Fruit fly (Drosophila melanogaster) whole organism, pupa: ENCODE measurements around the gene CG1677.

ENCODE experiments used
- CG10348 ChIP-seq: fragments of 200-800 bp; sonication (Bioruptor generic); IDR thresholded peaks from 2 replicates; pipeline ENCODE4 v1.3.6; 2022; ENCODE audit warnings: missing biosample characterization, missing genetic modification characterization
- CG13204 ChIP-seq: fragments of 200-800 bp; sonication (Bioruptor generic); optimal IDR thresholded peaks from 2 replicates; lab custom pipeline; 2018; ENCODE audit warnings: missing biosample characterization, mild to moderate bottlenecking, missing genetic modification characterization, moderate library complexity
- CG15710 ChIP-seq: fragments of 200-800 bp; sonication (Bioruptor generic); optimal IDR thresholded peaks from 2 replicates; lab custom pipeline; 2018; ENCODE audit warnings: missing biosample characterization, mild to moderate bottlenecking, missing genetic modification characterization, moderate library complexity
- CG4496 ChIP-seq: fragments of 200-800 bp; sonication (Bioruptor generic); IDR thresholded peaks from 3 replicates; pipeline ENCODE4 v1.3.6; 2022; ENCODE audit warnings: missing biosample characterization, missing genetic modification characterization
- CG8301 ChIP-seq: fragments of 200-800 bp; sonication (Bioruptor generic); optimal IDR thresholded peaks from 2 replicates; lab custom pipeline; 2018; ENCODE audit warnings: missing biosample characterization, mild to moderate bottlenecking, missing genetic modification characterization
- CG9948 ChIP-seq: fragments of 200-800 bp; sonication (Bioruptor generic); optimal IDR thresholded peaks from 2 replicates; lab custom pipeline; 2018; ENCODE audit warnings: missing biosample characterization, mild to moderate bottlenecking, missing genetic modification characterization, moderate library complexity
- D1 ChIP-seq: fragments of 200-800 bp; sonication (Bioruptor generic); optimal IDR thresholded peaks from 2 replicates; lab custom pipeline; 2018; ENCODE audit warnings: missing biosample characterization, mild to moderate bottlenecking, missing genetic modification characterization, moderate library complexity
- Snoo ChIP-seq: fragments of 200-800 bp; sonication (Bioruptor generic); optimal IDR thresholded peaks from 3 replicates; lab custom pipeline; 2017; ENCODE audit warnings: missing biosample characterization, mild to moderate bottlenecking, missing genetic modification characterization, inconsistent platforms
- fd96Ca ChIP-seq: fragments of 200-800 bp; sonication (Bioruptor generic); IDR thresholded peaks from 3 replicates; pipeline ENCODE4 v1.3.6; 2022; ENCODE audit warnings: missing biosample characterization, missing genetic modification characterization

DNA sequence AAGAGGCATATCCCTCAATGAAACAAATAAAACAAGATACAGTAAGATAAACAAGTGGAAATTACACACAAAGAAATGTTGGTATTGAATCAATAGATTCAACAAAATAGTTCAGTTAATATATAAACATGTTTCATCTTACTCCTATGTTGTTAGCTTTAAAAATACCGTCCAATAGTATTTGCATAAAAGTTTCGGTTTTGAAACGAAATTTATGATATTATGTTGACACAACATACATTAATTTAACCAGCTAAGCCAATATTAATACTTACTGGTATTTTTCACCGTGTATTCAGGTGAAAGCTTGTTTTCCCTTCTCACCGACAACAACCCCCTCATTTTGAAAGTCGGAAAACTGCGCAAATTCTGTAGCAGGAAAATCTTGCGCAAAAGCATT, 67.1 kb downstream of the CG1677 start:
- TF ChIP-seq CG15710 (tag; lab: Kevin White, UChicago) = no peak
- no peak for TF ChIP-seq CG4496
- no peak for TF ChIP-seq Snoo (tag; lab: Kevin White, UChicago)
- TF ChIP-seq CG8301 (tag; lab: Kevin White, UChicago) = peak; percentile 50
- TF ChIP-seq CG13204 (GFP tag; lab: Kevin White, UChicago) = no peak
- no peak for TF ChIP-seq CG10348 (GFP tag; lab: Robert Waterston, UW)
- TF ChIP-seq CG9948 (tag; lab: Kevin White, UChicago) = peak; percentile 0
- no peak for TF ChIP-seq fd96Ca (GFP tag; lab: Robert Waterston, UW)
- TF ChIP-seq D1 (tag; lab: Kevin White, UChicago) = no peak
